Worm (Caenorhabditis elegans) whole organism, L2 larva: Measurements from ENCODE around the gene vha-18.

ENCODE experiments used
- F13H6.1 ChIP-seq: sonication (generic microtip); optimal IDR thresholded peaks from 2 replicates; lab custom pipeline; 2016; ENCODE audit warnings: missing genetic modification characterization, missing compliant biosample characterization
- aly-2 ChIP-seq: fragments of 150-350 bp; optimal IDR thresholded peaks from 2 replicates; lab custom pipeline; 2014; ENCODE audit warnings: missing biosample characterization, missing genetic modification characterization
- ama-1 ChIP-seq: fragments of 150-350 bp; optimal IDR thresholded peaks from 2 replicates; lab custom pipeline; 2018; ENCODE audit warnings: inconsistent platforms
- egl-27 ChIP-seq: sonication (generic microtip); optimal IDR thresholded peaks from 3 replicates; lab custom pipeline; 2017; ENCODE audit warnings: missing biosample characterization, missing genetic modification reagents, missing genetic modification characterization
- elt-3 ChIP-seq: sonication (generic microtip); optimal IDR thresholded peaks from 2 replicates; lab custom pipeline; 2017; ENCODE audit warnings: missing biosample characterization, missing genetic modification characterization

ce11 chrV:8445636-8446035, 32.4 kb upstream of the vha-18 start:
- TF ChIP-seq egl-27 (tag; lab: Kevin White, UChicago) (no peak), F13H6.1 (tag; lab: Kevin White, UChicago) (peak; percentile 38), ama-1 (lab: Kevin White, UChicago) (no peak), aly-2 (tag; lab: Kevin White, UChicago) (no peak), elt-3 (tag; lab: Kevin White, UChicago) (no peak)
